Worm (Caenorhabditis elegans) whole organism, late embryonic: ENCODE data around the gene Y50D4C.5.

Experiments used
- ceh-22 ChIP-seq: sonication (generic microtip); optimal IDR thresholded peaks from 2 replicates; lab custom pipeline; 2017; ENCODE audit warnings: missing biosample characterization, missing genetic modification characterization
- fkh-10 ChIP-seq: fragments of 150-350 bp; optimal IDR thresholded peaks from 2 replicates; lab custom pipeline; 2014; ENCODE audit warnings: missing biosample characterization, missing genetic modification reagents, missing genetic modification characterization
- nhr-11 ChIP-seq: fragments of 150-350 bp; optimal IDR thresholded peaks from 2 replicates; lab custom pipeline; 2014; ENCODE audit warnings: missing biosample characterization, missing genetic modification characterization

- TF ChIP-seq nhr-11 (tag; lab: Kevin White, UChicago) (no peak), ceh-22 (tag; lab: Kevin White, UChicago) (no peak), fkh-10 (no peak)
Measured at ce11 chrV:1001163-1001562, 2.4 kb downstream of the Y50D4C.5 start.
